Worm (Caenorhabditis elegans) whole organism, L2 larva: ENCODE results near the gene pgp-11.

ENCODE experiments used
- C34F6.9 ChIP-seq: fragments of 150-350 bp; optimal IDR thresholded peaks from 2 replicates; lab custom pipeline; 2014; ENCODE audit warnings: missing biosample characterization, missing genetic modification characterization
- F13H6.1 ChIP-seq: sonication (generic microtip); optimal IDR thresholded peaks from 2 replicates; lab custom pipeline; 2016; ENCODE audit warnings: missing genetic modification characterization, missing compliant biosample characterization
- R02D3.7 ChIP-seq: fragments of 150-350 bp; optimal IDR thresholded peaks from 2 replicates; lab custom pipeline; 2014; ENCODE audit warnings: missing biosample characterization, missing genetic modification characterization
- Y55F3AM.14 ChIP-seq: fragments of 200-800 bp; sonication (Bioruptor generic); optimal IDR thresholded peaks from 2 replicates; lab custom pipeline; 2018; ENCODE audit warnings: mild to moderate bottlenecking, missing genetic modification characterization, missing compliant biosample characterization
- ZK546.5 ChIP-seq: sonication (generic microtip); optimal IDR thresholded peaks from 2 replicates; lab custom pipeline; 2017; ENCODE audit warnings: missing biosample characterization, missing genetic modification characterization
- aly-2 ChIP-seq: fragments of 150-350 bp; optimal IDR thresholded peaks from 2 replicates; lab custom pipeline; 2014; ENCODE audit warnings: missing biosample characterization, missing genetic modification characterization
- ama-1 ChIP-seq: fragments of 150-350 bp; optimal IDR thresholded peaks from 2 replicates; lab custom pipeline; 2018; ENCODE audit warnings: inconsistent platforms
- blmp-1 ChIP-seq: sonication (generic microtip); optimal IDR thresholded peaks from 2 replicates; lab custom pipeline; 2017; ENCODE audit warnings: missing genetic modification characterization, mild to moderate bottlenecking, missing compliant biosample characterization, antibody characterized with exemption, moderate library complexity; ENCODE audit not compliant: insufficient read depth
- ceh-16 ChIP-seq: fragments of 150-350 bp; optimal IDR thresholded peaks from 2 replicates; lab custom pipeline; 2014; ENCODE audit warnings: missing biosample characterization, missing genetic modification characterization
- ceh-82 ChIP-seq: fragments of 150-350 bp; optimal IDR thresholded peaks from 2 replicates; lab custom pipeline; 2014; ENCODE audit warnings: missing biosample characterization, missing genetic modification characterization
- crh-2 ChIP-seq: sonication (generic microtip); optimal IDR thresholded peaks from 2 replicates; lab custom pipeline; 2017; ENCODE audit warnings: missing biosample characterization, missing genetic modification characterization
- dmd-4 ChIP-seq: sonication (generic microtip); optimal IDR thresholded peaks from 2 replicates; lab custom pipeline; 2017; ENCODE audit warnings: missing biosample characterization, missing genetic modification characterization
- elt-3 ChIP-seq: sonication (generic microtip); optimal IDR thresholded peaks from 2 replicates; lab custom pipeline; 2017; ENCODE audit warnings: missing biosample characterization, missing genetic modification characterization
- fos-1 ChIP-seq: fragments of 150-350 bp; optimal IDR thresholded peaks from 2 replicates; lab custom pipeline; 2014; ENCODE audit warnings: missing biosample characterization, missing genetic modification characterization
- gmeb-1 ChIP-seq: fragments of 150-350 bp; optimal IDR thresholded peaks from 2 replicates; lab custom pipeline; 2014; ENCODE audit warnings: missing biosample characterization, missing genetic modification characterization
- lin-11 ChIP-seq: fragments of 150-350 bp; sonication (generic microtip); optimal IDR thresholded peaks from 2 replicates; lab custom pipeline; 2014; ENCODE audit warnings: missing biosample characterization, missing genetic modification characterization, inconsistent platforms, mixed read lengths
- lin-39 ChIP-seq: fragments of 150-350 bp; optimal IDR thresholded peaks from 2 replicates; lab custom pipeline; 2014; ENCODE audit warnings: missing biosample characterization, missing genetic modification reagents, missing genetic modification characterization
- mdl-1 ChIP-seq, 2 experiments: fragments of 150-350 bp in 1 of 2; sonication (generic microtip) in 1 of 2; optimal IDR thresholded peaks; 2 replicates each; lab custom pipeline; 2017; ENCODE audit warnings: missing biosample characterization in 2 of 2, missing genetic modification characterization in 2 of 2
- nhr-10 ChIP-seq: sonication (generic microtip); optimal IDR thresholded peaks from 2 replicates; lab custom pipeline; 2017; ENCODE audit warnings: missing biosample characterization, missing genetic modification characterization
- nhr-11 ChIP-seq: fragments of 150-350 bp; optimal IDR thresholded peaks from 2 replicates; lab custom pipeline; 2014; ENCODE audit warnings: missing biosample characterization, missing genetic modification characterization
- nhr-12 ChIP-seq: fragments of 150-350 bp; optimal IDR thresholded peaks from 2 replicates; lab custom pipeline; 2014; ENCODE audit warnings: missing biosample characterization, missing genetic modification characterization
- nhr-21 ChIP-seq: fragments of 150-350 bp; optimal IDR thresholded peaks from 2 replicates; lab custom pipeline; 2014; ENCODE audit warnings: missing biosample characterization, missing genetic modification characterization
- nhr-23 ChIP-seq: fragments of 150-350 bp; optimal IDR thresholded peaks from 2 replicates; lab custom pipeline; 2014; ENCODE audit warnings: missing biosample characterization, missing genetic modification reagents, missing genetic modification characterization
- nhr-237 ChIP-seq: fragments of 150-350 bp; optimal IDR thresholded peaks from 2 replicates; lab custom pipeline; 2014; ENCODE audit warnings: missing biosample characterization, missing genetic modification characterization
- nhr-25 ChIP-seq: fragments of 150-350 bp; sonication (generic microtip); optimal IDR thresholded peaks from 3 replicates; lab custom pipeline; 2014; ENCODE audit warnings: missing biosample characterization, missing genetic modification characterization
- nhr-6 ChIP-seq: fragments of 150-350 bp; optimal IDR thresholded peaks from 2 replicates; lab custom pipeline; 2014; ENCODE audit warnings: missing biosample characterization, missing genetic modification characterization
- peb-1 ChIP-seq: fragments of 150-350 bp; optimal IDR thresholded peaks from 2 replicates; lab custom pipeline; 2014; ENCODE audit warnings: missing biosample characterization, missing genetic modification characterization
- skn-1 ChIP-seq: sonication (generic microtip); optimal IDR thresholded peaks from 2 replicates; lab custom pipeline; 2017; ENCODE audit warnings: missing biosample characterization, missing genetic modification characterization
- sma-9 ChIP-seq, 2 experiments: fragments of 150-350 bp in 1 of 2; sonication (generic microtip) in 1 of 2; optimal IDR thresholded peaks; 2 replicates each; lab custom pipeline; 2014 to 2016; ENCODE audit warnings: missing genetic modification characterization in 2 of 2, mild to moderate bottlenecking in 1 of 2, missing biosample characterization in 1 of 2, missing compliant biosample characterization in 1 of 2, missing genetic modification reagents in 1 of 2, moderate library complexity in 1 of 2
- snpc-4 ChIP-seq: fragments of 150-350 bp; optimal IDR thresholded peaks from 2 replicates; lab custom pipeline; 2014; ENCODE audit warnings: missing biosample characterization, missing genetic modification characterization
- unc-55 ChIP-seq: fragments of 150-350 bp; sonication (generic microtip); optimal IDR thresholded peaks from 3 replicates; lab custom pipeline; 2014; ENCODE audit warnings: missing biosample characterization, missing genetic modification reagents, missing genetic modification characterization
- unc-62 ChIP-seq: fragments of 150-350 bp; optimal IDR thresholded peaks from 2 replicates; lab custom pipeline; 2014; ENCODE audit warnings: missing biosample characterization, missing genetic modification reagents, missing genetic modification characterization
- zag-1 ChIP-seq: fragments of 150-350 bp; optimal IDR thresholded peaks from 2 replicates; lab custom pipeline; 2014; ENCODE audit warnings: missing biosample characterization, missing genetic modification characterization
- ztf-4 ChIP-seq: fragments of 150-350 bp; optimal IDR thresholded peaks from 2 replicates; lab custom pipeline; 2014; ENCODE audit warnings: missing biosample characterization, missing genetic modification characterization

Gene pgp-11

DNA sequence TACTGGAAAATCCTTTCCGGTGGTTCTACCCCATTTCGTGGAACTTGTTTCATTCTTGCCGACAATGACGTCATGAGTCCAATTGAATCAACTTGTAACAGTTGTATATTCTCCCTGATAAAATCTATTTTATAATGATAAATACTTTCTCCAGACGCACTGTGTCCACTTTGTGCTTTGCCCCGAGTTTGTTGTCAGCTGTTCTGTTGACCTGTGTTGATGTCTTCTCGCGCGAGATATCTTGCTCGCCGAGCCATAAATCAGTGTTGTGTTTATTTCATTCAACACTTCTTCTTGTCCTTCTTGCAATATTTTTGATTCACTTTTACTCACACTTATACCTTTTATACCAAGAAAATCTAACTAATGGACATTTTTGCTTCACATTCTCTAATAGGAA is 41.9 kb downstream of the pgp-11 start:
- TF ChIP-seq dmd-4 (tag; lab: Kevin White, UChicago): no peak
- TF ChIP-seq C34F6.9: no peak
- no peak for TF ChIP-seq blmp-1 (tag; lab: Kevin White, UChicago)
- no peak for TF ChIP-seq ZK546.5 (tag; lab: Kevin White, UChicago)
- TF ChIP-seq nhr-23 (tag; lab: Kevin White, UChicago): no peak
- no peak for TF ChIP-seq ceh-82 (tag; lab: Kevin White, UChicago)
- no peak for TF ChIP-seq lin-11 (tag; lab: Kevin White, UChicago)
- TF ChIP-seq unc-62 (GFP tag; lab: Kevin White, UChicago): no peak
- TF ChIP-seq lin-39 (tag; lab: Kevin White, UChicago): no peak
- no peak for TF ChIP-seq peb-1
- TF ChIP-seq ztf-4 (tag; lab: Kevin White, UChicago): no peak
- TF ChIP-seq nhr-11 (tag; lab: Kevin White, UChicago): no peak
- no peak for TF ChIP-seq ama-1

DNA sequence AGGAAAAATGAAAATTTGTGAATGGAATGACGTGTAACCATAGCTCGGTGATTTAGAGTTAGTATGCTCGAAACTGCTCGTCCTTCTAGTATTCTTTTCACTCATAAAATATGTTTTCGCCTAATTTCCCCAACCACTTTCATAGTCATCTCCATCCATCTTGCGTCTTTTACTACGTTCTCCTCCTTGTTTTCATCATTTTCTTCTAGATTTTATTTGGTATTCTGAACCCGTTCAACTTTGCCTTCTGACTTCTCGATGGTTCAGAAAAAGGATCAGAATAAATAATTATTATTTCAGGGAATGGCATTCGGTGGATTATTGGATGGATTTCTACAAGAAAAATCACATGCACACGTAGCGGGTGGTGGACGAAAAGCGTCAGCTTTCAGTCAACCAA is 45.5 kb downstream of the pgp-11 start, which contains the start of gene C04H4.1:
C04H4.1 (plus strand) TSS at position 301 of the 400 bp plus-strand sequence.
- no peak for TF ChIP-seq fos-1 (tag; lab: Kevin White, UChicago)
- no peak for TF ChIP-seq nhr-23 (tag; lab: Kevin White, UChicago)
- no peak for TF ChIP-seq elt-3 (tag; lab: Kevin White, UChicago)
- no peak for TF ChIP-seq F13H6.1 (tag; lab: Kevin White, UChicago)
- no peak for TF ChIP-seq aly-2 (tag; lab: Kevin White, UChicago)
- TF ChIP-seq skn-1 (tag; lab: Kevin White, UChicago): no peak
- no peak for TF ChIP-seq crh-2 (tag; lab: Kevin White, UChicago)
- TF ChIP-seq unc-55: no peak
- TF ChIP-seq gmeb-1 (tag; lab: Kevin White, UChicago): no peak
- no peak for TF ChIP-seq ceh-16 (tag; lab: Kevin White, UChicago)
- TF ChIP-seq nhr-6 (tag; lab: Kevin White, UChicago): no peak
- no peak for TF ChIP-seq snpc-4
- TF ChIP-seq C34F6.9: no peak
- no peak for TF ChIP-seq ama-1
- no peak for TF ChIP-seq nhr-12 (tag; lab: Kevin White, UChicago)

DNA sequence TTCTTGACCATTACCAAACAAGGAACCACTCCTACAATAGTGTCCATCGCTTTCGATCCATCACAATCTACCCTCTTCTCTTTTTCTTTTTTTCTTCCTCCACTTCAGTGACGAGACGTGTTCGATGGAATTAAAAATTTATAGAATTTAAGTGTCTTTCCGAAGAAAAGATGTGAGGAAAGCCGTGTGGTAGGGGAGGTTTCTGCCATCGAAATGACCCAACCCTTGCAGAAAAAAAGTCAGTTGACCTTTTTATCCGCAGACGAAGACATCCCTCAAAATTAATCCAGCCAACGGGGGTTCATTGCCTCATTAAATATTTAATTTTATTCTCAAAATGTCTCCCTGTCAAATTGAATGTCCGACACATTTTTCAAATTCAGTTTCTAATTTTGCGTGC is 48.5 kb downstream of the pgp-11 start:
- TF ChIP-seq ZK546.5 (tag; lab: Kevin White, UChicago) (no peak), C34F6.9 (no peak), nhr-237 (tag; lab: Kevin White, UChicago) (no peak), unc-55 (peak; percentile 46)

DNA sequence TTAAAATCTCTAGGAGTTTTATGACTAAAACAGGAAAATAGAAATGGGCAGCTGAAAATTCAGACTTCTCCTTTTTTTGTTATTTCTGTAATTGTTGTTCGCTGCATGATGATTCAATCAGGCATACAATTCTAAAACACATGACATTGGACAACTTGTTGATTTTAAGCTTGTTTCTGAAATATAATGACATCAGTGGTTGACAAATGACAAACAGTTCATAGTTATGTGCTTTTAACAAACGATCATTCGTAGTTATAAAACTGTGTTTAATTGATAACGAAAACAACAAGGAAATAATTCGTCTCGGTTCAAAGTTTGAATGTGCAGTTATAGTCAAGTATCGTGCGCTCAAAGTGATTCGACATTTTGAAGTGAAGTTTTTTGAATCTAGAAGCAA is 55.8 kb downstream of the pgp-11 start:
- no peak for TF ChIP-seq nhr-21 (tag; lab: Kevin White, UChicago)
- no peak for TF ChIP-seq R02D3.7
- TF ChIP-seq nhr-10: no peak
- no peak for TF ChIP-seq F13H6.1 (tag; lab: Kevin White, UChicago)
- no peak for TF ChIP-seq ztf-4 (tag; lab: Kevin White, UChicago)
- no peak for TF ChIP-seq skn-1 (tag; lab: Kevin White, UChicago)

- TF ChIP-seq blmp-1 (tag; lab: Kevin White, UChicago) (no peak), zag-1 (tag; lab: Kevin White, UChicago) (no peak), ama-1 (no peak), Y55F3AM.14 (no peak), ztf-4 (tag; lab: Kevin White, UChicago) (no peak), nhr-25 (tag; lab: Kevin White, UChicago) (peak; percentile 55), sma-9 (GFP tag; optimal IDR thresholded peaks at IDR 0.05; lab: Kevin White, UChicago) (peak; percentile 45), sma-9 (tag; optimal IDR thresholded peaks at IDR 0.05; lab: Kevin White, UChicago) (no peak), mdl-1 (tag; optimal IDR thresholded peaks at IDR 0.05; lab: Kevin White, UChicago) (no peak), crh-2 (tag; lab: Kevin White, UChicago) (peak; percentile 54), nhr-23 (tag; lab: Kevin White, UChicago) (no peak)
- TF ChIP-seq, all 48 proteins: peak for 3
Observed at ce11 chrII:7946830-7947425, 57.1 kb downstream of the pgp-11 start, which contains the start of gene ZK669.5. Gene ZK669.5, minus strand, starts transcription at chrII:7946880.
